Worm (Caenorhabditis elegans) whole organism, L1 larva: ENCODE results near the gene alh-9.

Source experiments
- F16B12.6 ChIP-seq: fragments of 150-350 bp; optimal IDR thresholded peaks from 2 replicates; lab custom pipeline; 2014; ENCODE audit warnings: missing biosample characterization, missing genetic modification characterization
- aha-1 ChIP-seq: fragments of 150-350 bp; optimal IDR thresholded peaks from 2 replicates; lab custom pipeline; 2014; ENCODE audit warnings: missing biosample characterization, missing genetic modification characterization
- alr-1 ChIP-seq: fragments of 200-800 bp; sonication (Bioruptor generic); optimal IDR thresholded peaks from 2 replicates; lab custom pipeline; 2018; ENCODE audit warnings: borderline replicate concordance, mild to moderate bottlenecking, missing genetic modification characterization, missing compliant biosample characterization
- aly-2 ChIP-seq: fragments of 150-350 bp; optimal IDR thresholded peaks from 2 replicates; lab custom pipeline; 2014; ENCODE audit warnings: missing biosample characterization, missing genetic modification characterization
- ama-1 ChIP-seq: fragments of 150-350 bp; optimal IDR thresholded peaks from 2 replicates; lab custom pipeline; 2014
- blmp-1 ChIP-seq: fragments of 150-350 bp; optimal IDR thresholded peaks from 2 replicates; lab custom pipeline; 2014; ENCODE audit warnings: missing biosample characterization, missing genetic modification characterization
- ceh-8 ChIP-seq: fragments of 200-800 bp; sonication (Bioruptor generic); optimal IDR thresholded peaks from 2 replicates; lab custom pipeline; 2018; ENCODE audit warnings: mild to moderate bottlenecking, missing genetic modification characterization, moderate library complexity, missing compliant biosample characterization
- ceh-88 ChIP-seq: fragments of 200-800 bp; sonication (Bioruptor generic); IDR thresholded peaks from 2 replicates; pipeline ENCODE4 v1.3.6; 2022; ENCODE audit warnings: missing genetic modification characterization, missing compliant biosample characterization
- ceh-90 ChIP-seq: sonication (generic microtip); optimal IDR thresholded peaks from 2 replicates; lab custom pipeline; 2016; ENCODE audit warnings: missing genetic modification characterization, missing compliant biosample characterization
- ces-1 ChIP-seq: fragments of 150-350 bp; optimal IDR thresholded peaks from 2 replicates; lab custom pipeline; 2014; ENCODE audit warnings: missing biosample characterization, missing genetic modification reagents, missing genetic modification characterization
- dpl-1 ChIP-seq, 3 experiments: fragments of 150-350 bp in 2 of 3; sonication (generic microtip) in 1 of 3; optimal IDR thresholded peaks; 2 replicates each; lab custom pipeline; 2014 to 2017; ENCODE audit warnings: missing biosample characterization in 3 of 3, missing genetic modification characterization in 3 of 3, missing genetic modification reagents in 3 of 3
- dsc-1 ChIP-seq: sonication (generic microtip); optimal IDR thresholded peaks from 2 replicates; lab custom pipeline; 2016; ENCODE audit warnings: mild to moderate bottlenecking, missing genetic modification characterization, missing compliant biosample characterization
- efl-1 ChIP-seq, 4 experiments: fragments of 150-350 bp; optimal IDR thresholded peaks in 3 of 4; peaks in 1 of 4; 1 replicate in 1 of 4; 2 replicates in 3 of 4; lab custom pipeline; 2014; ENCODE audit warnings: missing biosample characterization in 2 of 4, missing genetic modification characterization in 2 of 4, missing genetic modification reagents in 2 of 4
- efl-3 ChIP-seq: fragments of 200-800 bp; sonication (Bioruptor generic); optimal IDR thresholded peaks from 2 replicates; lab custom pipeline; 2018; ENCODE audit warnings: mild to moderate bottlenecking, missing genetic modification characterization, missing compliant biosample characterization
- egl-13 ChIP-seq: sonication (generic microtip); optimal IDR thresholded peaks from 2 replicates; lab custom pipeline; 2016; ENCODE audit warnings: missing genotype, missing genetic modification reagents, missing genetic modification characterization, missing compliant biosample characterization
- elt-3 ChIP-seq, 6 experiments: fragments of 150-350 bp in 1 of 6; sonication (generic microtip); optimal IDR thresholded peaks; 2 replicates each; lab custom pipeline; 2017 to 2018; ENCODE audit warnings: missing biosample characterization in 6 of 6, missing genetic modification characterization in 6 of 6, inconsistent platforms in 1 of 6
- ets-5 ChIP-seq: fragments of 200-800 bp; sonication (Bioruptor generic); IDR thresholded peaks from 2 replicates; pipeline ENCODE4 v1.3.6; 2022; ENCODE audit warnings: missing genetic modification characterization, missing compliant biosample characterization
- fkh-4 ChIP-seq: sonication (generic microtip); optimal IDR thresholded peaks from 2 replicates; lab custom pipeline; 2016; ENCODE audit warnings: missing compliant biosample characterization, missing genetic modification characterization, borderline replicate concordance
- fkh-8 ChIP-seq: sonication (generic microtip); optimal IDR thresholded peaks from 2 replicates; lab custom pipeline; 2016; ENCODE audit warnings: mild to moderate bottlenecking, missing genetic modification characterization, missing compliant biosample characterization
- fos-1 ChIP-seq: fragments of 150-350 bp; optimal IDR thresholded peaks from 2 replicates; lab custom pipeline; 2014; ENCODE audit warnings: missing biosample characterization, missing genetic modification characterization
- grh-1 ChIP-seq: fragments of 200-800 bp; sonication (Bioruptor generic); IDR thresholded peaks from 2 replicates; pipeline ENCODE4 v1.3.6; 2022; ENCODE audit warnings: missing genetic modification reagents, missing genetic modification characterization, missing compliant biosample characterization
- hlh-17 ChIP-seq: fragments of 200-800 bp; sonication (Bioruptor generic); optimal IDR thresholded peaks from 2 replicates; lab custom pipeline; 2018; ENCODE audit warnings: missing genetic modification characterization, mild to moderate bottlenecking, missing compliant biosample characterization, moderate library complexity, borderline replicate concordance
- hlh-4 ChIP-seq: sonication (generic microtip); optimal IDR thresholded peaks from 2 replicates; lab custom pipeline; 2016; ENCODE audit warnings: mild to moderate bottlenecking, missing genetic modification characterization, missing compliant biosample characterization
- hpl-2 ChIP-seq: fragments of 150-350 bp; optimal IDR thresholded peaks from 2 replicates; lab custom pipeline; 2014; ENCODE audit warnings: missing biosample characterization, missing genetic modification reagents, missing genetic modification characterization
- lin-13 ChIP-seq: fragments of 150-350 bp; optimal IDR thresholded peaks from 2 replicates; lab custom pipeline; 2014; ENCODE audit warnings: missing biosample characterization, missing genetic modification reagents, missing genetic modification characterization
- lin-14 ChIP-seq: fragments of 200-800 bp; sonication (Bioruptor generic); optimal IDR thresholded peaks from 2 replicates; lab custom pipeline; 2018; ENCODE audit warnings: mild to moderate bottlenecking, missing genetic modification characterization, moderate library complexity, missing compliant biosample characterization
- lin-35 ChIP-seq, 2 experiments: fragments of 150-350 bp; optimal IDR thresholded peaks; 2 replicates each; lab custom pipeline; 2014; ENCODE audit warnings: missing biosample characterization in 2 of 2, missing genetic modification characterization in 2 of 2, missing genetic modification reagents in 2 of 2
- lin-39 ChIP-seq: fragments of 150-350 bp; optimal IDR thresholded peaks from 2 replicates; lab custom pipeline; 2014; ENCODE audit warnings: missing biosample characterization, missing genetic modification reagents, missing genetic modification characterization
- lsy-2 ChIP-seq, 2 experiments: fragments of 150-350 bp; optimal IDR thresholded peaks; 2 replicates each; lab custom pipeline; 2014; ENCODE audit warnings: missing biosample characterization in 2 of 2, missing genetic modification characterization in 2 of 2
- mep-1 ChIP-seq: fragments of 150-350 bp; optimal IDR thresholded peaks from 2 replicates; lab custom pipeline; 2014; ENCODE audit warnings: missing biosample characterization, missing genetic modification characterization
- nhr-11 ChIP-seq: fragments of 150-350 bp; optimal IDR thresholded peaks from 2 replicates; lab custom pipeline; 2014; ENCODE audit warnings: missing biosample characterization, missing genetic modification characterization
- nhr-12 ChIP-seq: sonication (generic microtip); optimal IDR thresholded peaks from 2 replicates; lab custom pipeline; 2017; ENCODE audit warnings: missing biosample characterization, missing genetic modification characterization
- nhr-20 ChIP-seq: sonication (generic microtip); optimal IDR thresholded peaks from 2 replicates; lab custom pipeline; 2016; ENCODE audit warnings: mild to moderate bottlenecking, missing genetic modification characterization, missing compliant biosample characterization
- nhr-71 ChIP-seq: sonication (generic microtip); optimal IDR thresholded peaks from 2 replicates; lab custom pipeline; 2016; ENCODE audit warnings: mild to moderate bottlenecking, missing genetic modification characterization, moderate library complexity, missing compliant biosample characterization
- nhr-85 ChIP-seq: sonication (generic microtip); peaks from one replicate; lab custom pipeline; 2016; ENCODE audit warnings: missing genetic modification characterization, inconsistent platforms, missing compliant biosample characterization
- nhr-90 ChIP-seq: sonication (generic microtip); optimal IDR thresholded peaks from 2 replicates; lab custom pipeline; 2016; ENCODE audit warnings: mild to moderate bottlenecking, missing genetic modification characterization, missing compliant biosample characterization; ENCODE audit not compliant: poor library complexity
- pag-3 ChIP-seq: sonication (generic microtip); optimal IDR thresholded peaks from 2 replicates; lab custom pipeline; 2017; ENCODE audit warnings: missing genetic modification characterization, mild to moderate bottlenecking, missing compliant biosample characterization, antibody characterized with exemption, borderline replicate concordance; ENCODE audit not compliant: insufficient read depth
- pax-3 ChIP-seq: fragments of 200-800 bp; sonication (Bioruptor generic); optimal IDR thresholded peaks from 2 replicates; lab custom pipeline; 2018; ENCODE audit warnings: mild to moderate bottlenecking, missing genetic modification characterization, moderate library complexity, missing compliant biosample characterization
- pqm-1 ChIP-seq: sonication (generic microtip); optimal IDR thresholded peaks from 3 replicates; lab custom pipeline; 2017; ENCODE audit warnings: missing biosample characterization, missing genetic modification characterization
- sptf-1 ChIP-seq: fragments of 150-350 bp; optimal IDR thresholded peaks from 2 replicates; lab custom pipeline; 2014; ENCODE audit warnings: missing biosample characterization, missing genetic modification characterization
- sup-37 ChIP-seq: fragments of 200-800 bp; sonication (Bioruptor generic); optimal IDR thresholded peaks from 2 replicates; lab custom pipeline; 2018; ENCODE audit warnings: mild to moderate bottlenecking, missing genetic modification characterization, missing compliant biosample characterization
- swsn-7 ChIP-seq: sonication (generic microtip); optimal IDR thresholded peaks from 2 replicates; lab custom pipeline; 2016; ENCODE audit warnings: missing genetic modification characterization, missing compliant biosample characterization
- tbx-2 ChIP-seq: sonication (generic microtip); optimal IDR thresholded peaks from 2 replicates; lab custom pipeline; 2016; ENCODE audit warnings: missing genetic modification characterization, missing compliant biosample characterization
- tlp-1 ChIP-seq: fragments of 150-350 bp; optimal IDR thresholded peaks from 2 replicates; lab custom pipeline; 2014; ENCODE audit warnings: missing biosample characterization, missing genetic modification characterization
- unc-130 ChIP-seq: fragments of 150-350 bp; optimal IDR thresholded peaks from 2 replicates; lab custom pipeline; 2017; ENCODE audit warnings: missing biosample characterization, missing genetic modification characterization, inconsistent platforms
- unc-62 ChIP-seq: fragments of 150-350 bp; optimal IDR thresholded peaks from 2 replicates; lab custom pipeline; 2014; ENCODE audit warnings: missing biosample characterization, missing genetic modification reagents, missing genetic modification characterization
- unc-98 ChIP-seq: fragments of 200-800 bp; sonication (Bioruptor generic); IDR thresholded peaks from 2 replicates; pipeline ENCODE4 v1.3.6; 2022; ENCODE audit warnings: missing genetic modification characterization, missing compliant biosample characterization
- vab-15 ChIP-seq: sonication (generic microtip); optimal IDR thresholded peaks from 2 replicates; lab custom pipeline; 2017; ENCODE audit warnings: missing genotype, mild to moderate bottlenecking, missing genetic modification characterization, missing compliant biosample characterization
- zag-1 ChIP-seq: fragments of 150-350 bp; optimal IDR thresholded peaks from 2 replicates; lab custom pipeline; 2014; ENCODE audit warnings: missing biosample characterization, missing genetic modification characterization
- ztf-11 ChIP-seq, 2 experiments: sonication (generic microtip); optimal IDR thresholded peaks; 2 replicates each; lab custom pipeline; 2016 to 2017; ENCODE audit warnings: missing genetic modification characterization in 2 of 2, missing biosample characterization in 1 of 2, missing compliant biosample characterization in 1 of 2

alh-9 gene

ce11 chrIII:5810012-5810411 is 45.8 kb upstream of the alh-9 start:
- TF ChIP-seq lin-14, result peak; percentile 14
- TF ChIP-seq nhr-71 (tag; lab: Kevin White, UChicago), result no peak
- TF ChIP-seq nhr-85 (tag; lab: Kevin White, UChicago), result peak; percentile 14

ce11 chrIII:5811957-5812356 is 43.9 kb upstream of the alh-9 start:
- TF ChIP-seq sup-37 (GFP tag; lab: Kevin White, UChicago) (no peak), alr-1 (tag; lab: Kevin White, UChicago) (no peak), pag-3 (tag; lab: Kevin White, UChicago) (no peak), ceh-88 (no peak), ets-5 (GFP tag; lab: Robert Waterston, UW) (no peak), efl-3 (no peak), pax-3 (no peak), dsc-1 (no peak), ama-1 (no peak), lin-14 (no peak), vab-15 (tag; lab: Kevin White, UChicago) (no peak), nhr-71 (tag; lab: Kevin White, UChicago) (no peak), nhr-90 (tag; lab: Kevin White, UChicago) (no peak), ceh-8 (GFP tag; lab: Kevin White, UChicago) (no peak), tlp-1 (tag; lab: Kevin White, UChicago) (no peak), hpl-2 (GFP tag; lab: Kevin White, UChicago) (no peak)

ce11 chrIII:5812672-5813071 is 43.1 kb upstream of the alh-9 start:
- TF ChIP-seq blmp-1 (tag; lab: Kevin White, UChicago), result peak; percentile 81
- no peak for TF ChIP-seq ces-1 (GFP tag; lab: Kevin White, UChicago)
- TF ChIP-seq swsn-7, result no peak
- no peak for TF ChIP-seq F16B12.6 (tag; lab: Kevin White, UChicago)
- TF ChIP-seq ztf-11 (tag; optimal IDR thresholded peaks at IDR 0.05; lab: Kevin White, UChicago), result no peak
- no peak for TF ChIP-seq aly-2 (tag; lab: Kevin White, UChicago)
- no peak for TF ChIP-seq efl-1 (optimal IDR thresholded peaks at IDR 0.05; lab: Kevin White, UChicago)
- TF ChIP-seq efl-1 (GFP tag; optimal IDR thresholded peaks at IDR 0.05 in 1 of 2; lab: Kevin White, UChicago), result peak in 1 of 2 experiments; percentile 68
- TF ChIP-seq nhr-11 (tag; lab: Kevin White, UChicago), result no peak
- TF ChIP-seq ets-5 (GFP tag; lab: Robert Waterston, UW), result no peak
- TF ChIP-seq unc-62 (GFP tag; lab: Kevin White, UChicago), result no peak
- no peak for TF ChIP-seq fkh-4
- no peak for TF ChIP-seq fos-1
- TF ChIP-seq elt-3 (tag; optimal IDR thresholded peaks at IDR 0.05; lab: Kevin White, UChicago), result peak in 4 of 6 experiments; percentile 7 to 66 (median 34)
- TF ChIP-seq tbx-2 (tag; lab: Kevin White, UChicago), result peak; percentile 36
- no peak for TF ChIP-seq ceh-90 (tag; lab: Kevin White, UChicago)
- TF ChIP-seq lin-13, result no peak
- TF ChIP-seq lin-35 (GFP tag; optimal IDR thresholded peaks at IDR 0.05; lab: Kevin White, UChicago), result peak in 1 of 2 experiments; percentile 52
- TF ChIP-seq nhr-12, result no peak
- TF ChIP-seq unc-98 (GFP tag; lab: Robert Waterston, UW), result no peak
- no peak for TF ChIP-seq aha-1
- no peak for TF ChIP-seq pqm-1
- no peak for TF ChIP-seq unc-130 (tag; lab: Kevin White, UChicago)
- TF ChIP-seq grh-1 (GFP tag; lab: Robert Waterston, UW), result no peak
- no peak for TF ChIP-seq dpl-1 (GFP tag; optimal IDR thresholded peaks at IDR 0.05; lab: Kevin White, UChicago)
- no peak for TF ChIP-seq lin-39 (tag; lab: Kevin White, UChicago)
- no peak for TF ChIP-seq sptf-1 (tag; lab: Kevin White, UChicago)
- TF ChIP-seq hlh-4 (tag; lab: Kevin White, UChicago), result no peak
- peak in 1 of 2 experiments; percentile 5 for TF ChIP-seq lsy-2 (tag; optimal IDR thresholded peaks at IDR 0.05; lab: Kevin White, UChicago)
- peak; percentile 64 for TF ChIP-seq nhr-85 (tag; lab: Kevin White, UChicago)
- TF ChIP-seq zag-1 (tag; lab: Kevin White, UChicago), result no peak
- no peak for TF ChIP-seq egl-13 (tag; lab: Kevin White, UChicago)
- peak; percentile 31 for TF ChIP-seq mep-1
- TF ChIP-seq nhr-20 (tag; lab: Kevin White, UChicago), result peak; percentile 36
- TF ChIP-seq fkh-8, result no peak
- no peak for TF ChIP-seq hlh-17
